Fruit fly (Drosophila melanogaster) whole organism, wandering third instar larva: ENCODE data around the gene Nrt.

Experiments used
- Abd-B ChIP-seq: fragments of >200 bp; optimal IDR thresholded peaks from 2 replicates; lab custom pipeline; 2017; ENCODE audit warnings: missing biosample characterization, missing genetic modification characterization
- CG32264 ChIP-seq: fragments of 200-800 bp; sonication (Bioruptor generic); optimal IDR thresholded peaks from 2 replicates; lab custom pipeline; 2016; ENCODE audit warnings: missing biosample characterization, missing genetic modification characterization
- CrebA ChIP-seq: fragments of 200-800 bp; sonication (Bioruptor generic); optimal IDR thresholded peaks from 2 replicates; lab custom pipeline; 2016; ENCODE audit warnings: missing biosample characterization, mild to moderate bottlenecking, missing genetic modification characterization, borderline replicate concordance
- Dfd ChIP-seq: fragments of >200 bp; optimal IDR thresholded peaks from 2 replicates; lab custom pipeline; 2017; ENCODE audit warnings: missing biosample characterization, missing genetic modification characterization
- Hnf4 ChIP-seq: fragments of 200-800 bp; sonication (Bioruptor generic); optimal IDR thresholded peaks from 2 replicates; lab custom pipeline; 2016; ENCODE audit warnings: missing biosample characterization, mild to moderate bottlenecking, missing genetic modification characterization
- Myc ChIP-seq: fragments of >200 bp; optimal IDR thresholded peaks from 2 replicates; lab custom pipeline; 2017
- N ChIP-seq: fragments of >200 bp; optimal IDR thresholded peaks from 2 replicates; lab custom pipeline; 2018; ENCODE audit warnings: missing biosample characterization, missing external identifiers, missing genetic modification characterization
- OdsH ChIP-seq: fragments of 200-800 bp; sonication (Bioruptor generic); optimal IDR thresholded peaks from 2 replicates; lab custom pipeline; 2016; ENCODE audit warnings: missing biosample characterization, mild to moderate bottlenecking, missing genetic modification characterization
- Vsx2 ChIP-seq: fragments of 200-300, 225-300 bp; sonication (Bioruptor generic); optimal IDR thresholded peaks from 2 replicates; lab custom pipeline; 2018; ENCODE audit warnings: missing biosample characterization, missing genetic modification characterization; ENCODE audit not compliant: partially characterized antibody
- ey ChIP-seq: fragments of 200-800 bp; sonication (Bioruptor generic); optimal IDR thresholded peaks from 2 replicates; lab custom pipeline; 2016; ENCODE audit warnings: missing biosample characterization, missing genetic modification characterization
- jim ChIP-seq: fragments of 175-275, 200-325 bp; sonication (Bioruptor generic); optimal IDR thresholded peaks from 2 replicates; lab custom pipeline; 2016; ENCODE audit warnings: missing biosample characterization, mild to moderate bottlenecking, missing genetic modification characterization
- lola ChIP-seq: fragments of >200 bp; optimal IDR thresholded peaks from 2 replicates; lab custom pipeline; 2017; ENCODE audit warnings: missing biosample characterization, missing genetic modification characterization
- pan ChIP-seq: fragments of >200 bp; optimal IDR thresholded peaks from 2 replicates; lab custom pipeline; 2017
- psq ChIP-seq: fragments of 200-800 bp; sonication (Bioruptor generic); optimal IDR thresholded peaks from 3 replicates; lab custom pipeline; 2017; ENCODE audit warnings: missing biosample characterization, mild to moderate bottlenecking, missing genetic modification characterization, moderate library complexity

DNA sequence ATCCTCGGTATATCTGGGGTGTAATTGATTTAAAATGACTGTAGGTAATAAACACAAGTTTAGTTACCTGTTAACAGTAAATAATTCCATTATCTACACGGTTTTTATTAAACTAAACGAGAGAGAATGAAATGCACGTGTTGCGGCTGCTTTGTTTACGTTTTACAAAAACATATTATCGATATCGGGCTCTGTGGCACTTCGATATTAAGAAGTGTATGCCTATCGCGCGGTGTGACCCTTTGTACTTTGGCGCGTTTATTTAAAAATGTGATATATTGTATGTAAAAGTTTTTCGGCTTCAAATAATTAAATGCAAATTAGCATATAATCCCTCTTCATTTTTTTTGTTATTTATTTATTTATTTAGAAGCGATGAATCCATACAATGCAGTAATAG is 35.2 kb upstream of the Nrt start, which contains the start of gene Dbp73D:
- TF ChIP-seq jim (GFP tag; lab: Kevin White, UChicago) (no peak), OdsH (GFP tag; lab: Kevin White, UChicago) (no peak), Dfd (GFP tag; lab: Kevin White, UChicago) (no peak), psq (GFP tag; lab: Kevin White, UChicago) (no peak), Vsx2 (GFP tag; lab: Kevin White, UChicago) (peak; percentile 99), CG32264 (GFP tag; lab: Kevin White, UChicago) (no peak), N (GFP tag; lab: Kevin White, UChicago) (no peak), Abd-B (no peak), pan (lab: Kevin White, UChicago) (no peak), lola (no peak), Myc (lab: Kevin White, UChicago) (no peak), Hnf4 (GFP tag; lab: Kevin White, UChicago) (no peak), ey (GFP tag; lab: Kevin White, UChicago) (no peak), CrebA (GFP tag; lab: Kevin White, UChicago) (no peak)
